Fruit fly (Drosophila melanogaster): Measurements from ENCODE around the gene tim.
A peak's percentile ranks its signal among the peaks of the same experiment; 100 is the strongest.

Gene tim

dm6 chr2L:3444789-3445188 is 63.1 kb downstream of the tim start (continued):
- no peak for TF ChIP-seq CG6175 (GFP tag; IDR thresholded peaks at IDR 0.05)
- TF ChIP-seq gt (GFP tag; IDR thresholded peaks at IDR 0.05): peak; percentile 12; the same call in 1 of the 2 replicates
- TF ChIP-seq Elba2 (GFP tag; optimal IDR thresholded peaks at IDR 0.05): no peak
- peak; percentile 15 for TF ChIP-seq CG12659 (GFP tag; optimal IDR thresholded peaks at IDR 0.05)
- TF ChIP-seq zfh2 (GFP tag; optimal IDR thresholded peaks at IDR 0.05): no peak
- TF ChIP-seq CG7987 (GFP tag; optimal IDR thresholded peaks at IDR 0.05): no peak
- no peak for TF ChIP-seq Dbx (GFP tag; IDR thresholded peaks at IDR 0.05)
- no peak for TF ChIP-seq gcm (GFP tag; optimal IDR thresholded peaks at IDR 0.05)
- no peak for TF ChIP-seq CG6813 (GFP tag; optimal IDR thresholded peaks at IDR 0.05)
- TF ChIP-seq CG4360 (GFP tag; IDR thresholded peaks at IDR 0.05): no peak
- TF ChIP-seq mld (GFP tag; IDR thresholded peaks at IDR 0.05; ENCODE audit: partially characterized antibody): no peak
- TF ChIP-seq CG18599 (GFP tag; optimal IDR thresholded peaks at IDR 0.05): no peak
- peak; percentile 39 for TF ChIP-seq row (GFP tag; IDR thresholded peaks at IDR 0.05)
- peak; percentile 9; the same call in 1 of the 2 replicates for TF ChIP-seq slbo (GFP tag; IDR thresholded peaks at IDR 0.05)
- peak; percentile 65 for TF ChIP-seq Ptx1 (GFP tag; IDR thresholded peaks at IDR 0.05)
- peak; percentile 55 for TF ChIP-seq CG12769 (tag; optimal IDR thresholded peaks at IDR 0.05)
- TF ChIP-seq CG6689 (GFP tag; IDR thresholded peaks at IDR 0.05): peak; percentile 48
- peak; percentile 15 for TF ChIP-seq CG33213 (GFP tag; optimal IDR thresholded peaks at IDR 0.05)
- no peak for TF ChIP-seq nau (GFP tag; optimal IDR thresholded peaks at IDR 0.05)
- TF ChIP-seq CG8478 (optimal IDR thresholded peaks at IDR 0.05): no peak
- no peak; the same call in 1 of the 2 replicates for TF ChIP-seq CG9932 (GFP tag; IDR thresholded peaks at IDR 0.05)
- no peak for TF ChIP-seq CG31388 (GFP tag; optimal IDR thresholded peaks at IDR 0.05)
- TF ChIP-seq HLH4C (GFP tag; IDR thresholded peaks at IDR 0.05; ENCODE audit: partially characterized antibody): no peak
- TF ChIP-seq CG7928 (GFP tag; optimal IDR thresholded peaks at IDR 0.05): no peak
- TF ChIP-seq CG1603 (tag; optimal IDR thresholded peaks at IDR 0.05): peak; percentile 72
- TF ChIP-seq maf-S (GFP tag; optimal IDR thresholded peaks at IDR 0.05): no peak
- TF ChIP-seq kah (GFP tag; optimal IDR thresholded peaks at IDR 0.05): no peak
- no peak for TF ChIP-seq eyg (GFP tag; optimal IDR thresholded peaks at IDR 0.05)
- TF ChIP-seq pfk (GFP tag; optimal IDR thresholded peaks at IDR 0.05): no peak
- TF ChIP-seq CG12104 (GFP tag; optimal IDR thresholded peaks at IDR 0.05): no peak
- TF ChIP-seq MBD-R2 (GFP tag; IDR thresholded peaks at IDR 0.05): no peak
- no peak for TF ChIP-seq sens-2 (GFP tag; IDR thresholded peaks at IDR 0.05)
- peak; percentile 17 for TF ChIP-seq Atf3 (GFP tag; optimal IDR thresholded peaks at IDR 0.05)
- no peak for TF ChIP-seq Lim3 (GFP tag; IDR thresholded peaks at IDR 0.05)
- TF ChIP-seq odd (GFP tag; optimal IDR thresholded peaks at IDR 0.05): no peak
- TF ChIP-seq Dip3 (GFP tag; optimal IDR thresholded peaks at IDR 0.05): no peak
- TF ChIP-seq wdn (GFP tag; IDR thresholded peaks at IDR 0.05): no peak
- no peak for TF ChIP-seq CG6654 (GFP tag; optimal IDR thresholded peaks at IDR 0.05)
- TF ChIP-seq HLH3B (GFP tag; IDR thresholded peaks at IDR 0.05): peak; percentile 49; the same call in 1 of the 2 replicates
- TF ChIP-seq psq (GFP tag; optimal IDR thresholded peaks at IDR 0.05): no peak
- TF ChIP-seq CG16779 (GFP tag; IDR thresholded peaks at IDR 0.05): no peak
- TF ChIP-seq CG8281 (tag; optimal IDR thresholded peaks at IDR 0.05): no peak
- TF ChIP-seq NfI (GFP tag; optimal IDR thresholded peaks at IDR 0.05): peak; percentile 23
- TF ChIP-seq CG8359 (GFP tag; optimal IDR thresholded peaks at IDR 0.05; ENCODE audit: borderline replicate concordance): no peak
- TF ChIP-seq Six4 (GFP tag; optimal IDR thresholded peaks at IDR 0.05): peak; percentile 25
- TF ChIP-seq Deaf1 (tag; optimal IDR thresholded peaks at IDR 0.05): no peak
- TF ChIP-seq Lhr (GFP tag; optimal IDR thresholded peaks at IDR 0.05): no peak
- no peak for TF ChIP-seq CG10147 (GFP tag; optimal IDR thresholded peaks at IDR 0.05)
- TF ChIP-seq toy (GFP tag; IDR thresholded peaks at IDR 0.05): 0 out of 2 replicates have a peak, but pooled peaks have one; percentile 48
- no peak for TF ChIP-seq CHES-1-like (GFP tag; optimal IDR thresholded peaks at IDR 0.05)
- TF ChIP-seq CG1647 (GFP tag; optimal IDR thresholded peaks at IDR 0.05): peak; percentile 35
- no peak for TF ChIP-seq CG11398 (GFP tag; optimal IDR thresholded peaks at IDR 0.05)
